Fruit fly (Drosophila melanogaster) whole organism, wandering third instar larva: Measurements from ENCODE around the gene CG2926.
A peak's percentile ranks its signal among the peaks of the same experiment; 100 is the strongest.

Experiments used
- Abd-B ChIP-seq: fragments of >200 bp; optimal IDR thresholded peaks from 2 replicates; lab custom pipeline; 2017; ENCODE audit warnings: missing biosample characterization, missing genetic modification characterization
- Hnf4 ChIP-seq: fragments of 200-800 bp; sonication (Bioruptor generic); optimal IDR thresholded peaks from 2 replicates; lab custom pipeline; 2016; ENCODE audit warnings: missing biosample characterization, mild to moderate bottlenecking, missing genetic modification characterization
- OdsH ChIP-seq: fragments of 200-800 bp; sonication (Bioruptor generic); optimal IDR thresholded peaks from 2 replicates; lab custom pipeline; 2016; ENCODE audit warnings: missing biosample characterization, mild to moderate bottlenecking, missing genetic modification characterization
- Rel ChIP-seq, 2 experiments: fragments of 200-800 bp; sonication (Bioruptor generic) in 1 of 2; optimal IDR thresholded peaks; 2 replicates in 1 of 2; 3 replicates in 1 of 2; lab custom pipeline; 2016 to 2019; ENCODE audit warnings: mild to moderate bottlenecking in 2 of 2, missing biosample characterization in 2 of 2, missing genetic modification characterization in 2 of 2, moderate library complexity in 1 of 2
- Sp1 ChIP-seq: fragments of 200-800 bp; sonication (Bioruptor generic); optimal IDR thresholded peaks from 3 replicates; lab custom pipeline; 2019; ENCODE audit warnings: missing biosample characterization, mild to moderate bottlenecking, missing genetic modification characterization, moderate library complexity
- Vsx2 ChIP-seq: fragments of 200-300, 225-300 bp; sonication (Bioruptor generic); optimal IDR thresholded peaks from 2 replicates; lab custom pipeline; 2018; ENCODE audit warnings: missing biosample characterization, missing genetic modification characterization; ENCODE audit not compliant: partially characterized antibody
- br ChIP-seq: fragments of 200-800 bp; sonication (Bioruptor generic); optimal IDR thresholded peaks from 2 replicates; lab custom pipeline; 2016; ENCODE audit warnings: missing biosample characterization, missing genetic modification characterization
- h ChIP-seq: fragments of 200-800 bp; sonication (Bioruptor generic); optimal IDR thresholded peaks from 3 replicates; lab custom pipeline; 2016; ENCODE audit warnings: missing biosample characterization, mild to moderate bottlenecking, missing genetic modification characterization
- psq ChIP-seq: fragments of 200-800 bp; sonication (Bioruptor generic); optimal IDR thresholded peaks from 3 replicates; lab custom pipeline; 2017; ENCODE audit warnings: missing biosample characterization, mild to moderate bottlenecking, missing genetic modification characterization, moderate library complexity
- rgr ChIP-seq: fragments of 200-800 bp; sonication (Bioruptor generic); optimal IDR thresholded peaks from 3 replicates; lab custom pipeline; 2016; ENCODE audit warnings: missing biosample characterization, mild to moderate bottlenecking, missing genetic modification characterization
- sage ChIP-seq: fragments of 200-800 bp; sonication (Bioruptor generic); optimal IDR thresholded peaks from 2 replicates; lab custom pipeline; 2016; ENCODE audit warnings: missing biosample characterization, mild to moderate bottlenecking, missing genetic modification characterization
- usp ChIP-seq: fragments of >200 bp; optimal IDR thresholded peaks from 2 replicates; lab custom pipeline; 2017; ENCODE audit warnings: missing biosample characterization, missing genetic modification characterization

DNA sequence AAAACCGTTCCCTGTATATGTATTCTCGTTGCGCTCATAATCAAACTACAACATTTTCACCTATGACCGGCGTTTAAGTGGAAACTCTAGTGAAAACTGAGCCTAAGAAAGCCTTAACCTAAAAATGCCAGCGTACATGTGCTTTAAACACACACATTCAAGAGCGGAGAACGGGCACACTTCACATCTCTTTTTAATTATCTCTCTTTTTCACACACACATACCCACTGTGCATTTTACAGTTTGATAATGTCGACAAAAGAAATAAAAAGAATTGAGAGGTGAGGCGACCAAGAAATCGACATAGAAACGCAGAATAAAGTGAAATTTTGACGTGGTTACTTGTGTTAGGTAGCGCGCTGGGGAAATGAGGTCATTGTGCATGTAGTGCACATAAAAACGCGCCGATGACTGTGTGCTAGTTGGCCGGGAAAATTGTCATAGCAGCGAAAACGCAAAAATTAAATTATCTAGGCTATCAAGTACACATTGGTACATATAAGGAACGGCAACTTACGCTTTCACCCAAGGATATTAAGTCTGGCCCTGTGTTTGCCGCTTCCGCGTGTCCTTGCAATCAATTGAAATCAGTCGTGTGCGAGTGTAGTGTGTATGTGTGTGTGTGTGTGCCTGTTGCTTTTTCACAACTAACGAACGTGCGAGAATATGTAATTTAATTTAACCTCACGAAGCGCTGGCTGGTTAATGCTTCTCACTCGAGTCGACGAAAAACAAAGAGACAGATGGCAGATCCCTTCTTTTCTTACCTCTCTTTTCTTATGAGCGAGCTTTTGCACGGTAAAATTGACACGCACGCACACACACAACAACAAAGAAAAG, 11.6 kb upstream of the CG2926 start:
- peak; percentile 16 for TF ChIP-seq OdsH
- no peak for TF ChIP-seq Hnf4 (GFP tag; lab: Kevin White, UChicago)
- TF ChIP-seq br (GFP tag; lab: Kevin White, UChicago) = no peak
- no peak for TF ChIP-seq rgr (GFP tag; lab: Kevin White, UChicago)
- no peak for TF ChIP-seq usp (GFP tag; lab: Kevin White, UChicago)
- TF ChIP-seq h (GFP tag; lab: Kevin White, UChicago) = no peak
- TF ChIP-seq Vsx2 (GFP tag; lab: Kevin White, UChicago) = no peak
- TF ChIP-seq psq (GFP tag; lab: Kevin White, UChicago) = no peak
- TF ChIP-seq sage (GFP tag; lab: Kevin White, UChicago) = no peak
- TF ChIP-seq Sp1 = no peak
- no peak for TF ChIP-seq Abd-B
- TF ChIP-seq Rel (GFP tag; optimal IDR thresholded peaks at IDR 0.05; lab: Kevin White, UChicago) = no peak
- no peak for TF ChIP-seq Rel (tag; optimal IDR thresholded peaks at IDR 0.05; lab: Kevin White, UChicago)
